Worm (Caenorhabditis elegans) whole organism, L3 larva: ENCODE data around the gene R31.2.

Experiments
- R02D3.7 ChIP-seq: fragments of 150-350 bp; optimal IDR thresholded peaks from 2 replicates; lab custom pipeline; 2014; ENCODE audit warnings: missing biosample characterization, missing genetic modification characterization
- ceh-16 ChIP-seq: sonication (generic microtip); optimal IDR thresholded peaks from 2 replicates; lab custom pipeline; 2017; ENCODE audit warnings: missing biosample characterization, missing genetic modification characterization
- ceh-28 ChIP-seq: fragments of 150-350 bp; optimal IDR thresholded peaks from 2 replicates; lab custom pipeline; 2014; ENCODE audit warnings: missing biosample characterization, missing genetic modification reagents, missing genetic modification characterization
- ceh-82 ChIP-seq: fragments of 150-350 bp; optimal IDR thresholded peaks from 2 replicates; lab custom pipeline; 2014; ENCODE audit warnings: missing biosample characterization, missing genetic modification characterization
- ceh-9 ChIP-seq: sonication (generic microtip); optimal IDR thresholded peaks from 2 replicates; lab custom pipeline; 2018; ENCODE audit warnings: missing biosample characterization, missing genetic modification characterization
- egl-27 ChIP-seq: sonication (generic microtip); optimal IDR thresholded peaks from 4 replicates; lab custom pipeline; 2017; ENCODE audit warnings: missing biosample characterization, missing genetic modification reagents, missing genetic modification characterization
- egl-5 ChIP-seq: fragments of 150-350 bp; optimal IDR thresholded peaks from 2 replicates; lab custom pipeline; 2017; ENCODE audit warnings: missing biosample characterization, missing genetic modification reagents, missing genetic modification characterization, inconsistent platforms
- elt-1 ChIP-seq: fragments of 150-350 bp; optimal IDR thresholded peaks from 2 replicates; lab custom pipeline; 2014; ENCODE audit warnings: missing biosample characterization, missing genetic modification characterization
- elt-2 ChIP-seq: sonication (generic microtip); optimal IDR thresholded peaks from 2 replicates; lab custom pipeline; 2016; ENCODE audit warnings: missing genetic modification reagents, mild to moderate bottlenecking, missing genetic modification characterization, missing compliant biosample characterization
- elt-3 ChIP-seq, 3 experiments: fragments of 150-350 bp in 1 of 3; sonication (generic microtip) in 2 of 3; optimal IDR thresholded peaks; 2 replicates in 2 of 3; 4 replicates in 1 of 3; lab custom pipeline; 2014 to 2017; ENCODE audit warnings: missing biosample characterization in 3 of 3, missing genetic modification characterization in 3 of 3
- eor-1 ChIP-seq, 2 experiments: fragments of 150-350 bp; optimal IDR thresholded peaks; 2 replicates each; lab custom pipeline; 2014 to 2018; ENCODE audit warnings: missing biosample characterization in 2 of 2, missing genetic modification characterization in 2 of 2
- fkh-10 ChIP-seq: sonication (generic microtip); optimal IDR thresholded peaks from 2 replicates; lab custom pipeline; 2017; ENCODE audit warnings: missing biosample characterization, missing genetic modification reagents, missing genetic modification characterization
- fkh-2 ChIP-seq: fragments of 150-350 bp; optimal IDR thresholded peaks from 2 replicates; lab custom pipeline; 2014; ENCODE audit warnings: missing biosample characterization, missing genetic modification reagents, missing genetic modification characterization
- fos-1 ChIP-seq: fragments of 150-350 bp; optimal IDR thresholded peaks from 2 replicates; lab custom pipeline; 2014; ENCODE audit warnings: missing biosample characterization, missing genetic modification characterization
- hmg-11 ChIP-seq: sonication (generic microtip); optimal IDR thresholded peaks from 2 replicates; lab custom pipeline; 2016; ENCODE audit warnings: missing genetic modification characterization, missing compliant biosample characterization
- jun-1 ChIP-seq: fragments of 150-350 bp; optimal IDR thresholded peaks from 2 replicates; lab custom pipeline; 2014; ENCODE audit warnings: missing biosample characterization, missing genetic modification reagents, missing genetic modification characterization
- lin-15B ChIP-seq: fragments of 150-350 bp; optimal IDR thresholded peaks from 2 replicates; lab custom pipeline; 2014; ENCODE audit warnings: missing biosample characterization, missing genetic modification characterization
- lin-39 ChIP-seq: fragments of 150-350 bp; optimal IDR thresholded peaks from 2 replicates; lab custom pipeline; 2018; ENCODE audit warnings: missing biosample characterization, missing genetic modification reagents, missing genetic modification characterization
- lsy-12 ChIP-seq: sonication (generic microtip); optimal IDR thresholded peaks from 2 replicates; lab custom pipeline; 2016; ENCODE audit warnings: mild to moderate bottlenecking, missing genetic modification characterization, missing compliant biosample characterization
- mdl-1 ChIP-seq: fragments of 150-350 bp; optimal IDR thresholded peaks from 2 replicates; lab custom pipeline; 2014; ENCODE audit warnings: missing biosample characterization, missing genetic modification characterization
- mml-1 ChIP-seq: fragments of 150-350 bp; sonication (generic microtip); optimal IDR thresholded peaks from 3 replicates; lab custom pipeline; 2014; ENCODE audit warnings: missing biosample characterization, missing genetic modification characterization
- nfya-1 ChIP-seq: sonication (generic microtip); optimal IDR thresholded peaks from 2 replicates; lab custom pipeline; 2017; ENCODE audit warnings: missing genetic modification characterization, mild to moderate bottlenecking, missing compliant biosample characterization, antibody characterized with exemption, moderate library complexity; ENCODE audit not compliant: insufficient read depth
- nhr-11 ChIP-seq: fragments of 150-350 bp; optimal IDR thresholded peaks from 2 replicates; lab custom pipeline; 2014; ENCODE audit warnings: missing biosample characterization, missing genetic modification characterization
- nhr-12 ChIP-seq: fragments of 150-350 bp; optimal IDR thresholded peaks from 2 replicates; lab custom pipeline; 2014; ENCODE audit warnings: missing biosample characterization, missing genetic modification characterization
- nhr-237 ChIP-seq: fragments of 150-350 bp; optimal IDR thresholded peaks from 2 replicates; lab custom pipeline; 2014; ENCODE audit warnings: missing biosample characterization, missing genetic modification characterization
- nhr-25 ChIP-seq: sonication (generic microtip); optimal IDR thresholded peaks from 2 replicates; lab custom pipeline; 2017; ENCODE audit warnings: missing biosample characterization, missing genetic modification characterization
- nhr-28 ChIP-seq: fragments of 150-350 bp; optimal IDR thresholded peaks from 2 replicates; lab custom pipeline; 2014; ENCODE audit warnings: missing biosample characterization, missing genetic modification characterization
- nhr-67 ChIP-seq: fragments of 150-350 bp; optimal IDR thresholded peaks from 2 replicates; lab custom pipeline; 2014; ENCODE audit warnings: missing biosample characterization, missing genetic modification characterization
- nhr-76 ChIP-seq: fragments of 150-350 bp; sonication (generic microtip); optimal IDR thresholded peaks from 5 replicates; lab custom pipeline; 2014; ENCODE audit warnings: missing biosample characterization, missing genetic modification characterization
- nhr-77 ChIP-seq: fragments of 150-350 bp; optimal IDR thresholded peaks from 2 replicates; lab custom pipeline; 2014; ENCODE audit warnings: missing biosample characterization, missing genetic modification characterization
- pha-4 ChIP-seq: fragments of 150-350 bp; optimal IDR thresholded peaks from 2 replicates; lab custom pipeline; 2014; ENCODE audit warnings: missing biosample characterization, missing genetic modification reagents, missing genetic modification characterization
- pqm-1 ChIP-seq: fragments of 150-350 bp; optimal IDR thresholded peaks from 2 replicates; lab custom pipeline; 2017; ENCODE audit warnings: missing biosample characterization, missing genetic modification characterization, inconsistent platforms
- sea-2 ChIP-seq: fragments of 150-350 bp; sonication (generic microtip); optimal IDR thresholded peaks from 4 replicates; lab custom pipeline; 2014; ENCODE audit warnings: missing biosample characterization, missing genetic modification reagents, missing genetic modification characterization
- snpc-4 ChIP-seq: fragments of 150-350 bp; optimal IDR thresholded peaks from 2 replicates; lab custom pipeline; 2014; ENCODE audit warnings: missing biosample characterization, missing genetic modification characterization
- tbx-2 ChIP-seq: sonication (generic microtip); optimal IDR thresholded peaks from 2 replicates; lab custom pipeline; 2016; ENCODE audit warnings: mild to moderate bottlenecking, missing genetic modification characterization, missing compliant biosample characterization
- unc-39 ChIP-seq: sonication (generic microtip); optimal IDR thresholded peaks from 4 replicates; lab custom pipeline; 2017; ENCODE audit warnings: missing biosample characterization, missing genetic modification characterization
- unc-62 ChIP-seq: fragments of 150-350 bp; sonication (generic microtip); optimal IDR thresholded peaks from 4 replicates; lab custom pipeline; 2014; ENCODE audit warnings: missing biosample characterization, missing genetic modification reagents, missing genetic modification characterization
- zag-1 ChIP-seq: fragments of 150-350 bp; optimal IDR thresholded peaks from 2 replicates; lab custom pipeline; 2014; ENCODE audit warnings: missing biosample characterization, missing genetic modification characterization
- ztf-11 ChIP-seq: fragments of 150-350 bp; optimal IDR thresholded peaks from 2 replicates; lab custom pipeline; 2014; ENCODE audit warnings: missing biosample characterization, missing genetic modification characterization

Gene R31.2

DNA sequence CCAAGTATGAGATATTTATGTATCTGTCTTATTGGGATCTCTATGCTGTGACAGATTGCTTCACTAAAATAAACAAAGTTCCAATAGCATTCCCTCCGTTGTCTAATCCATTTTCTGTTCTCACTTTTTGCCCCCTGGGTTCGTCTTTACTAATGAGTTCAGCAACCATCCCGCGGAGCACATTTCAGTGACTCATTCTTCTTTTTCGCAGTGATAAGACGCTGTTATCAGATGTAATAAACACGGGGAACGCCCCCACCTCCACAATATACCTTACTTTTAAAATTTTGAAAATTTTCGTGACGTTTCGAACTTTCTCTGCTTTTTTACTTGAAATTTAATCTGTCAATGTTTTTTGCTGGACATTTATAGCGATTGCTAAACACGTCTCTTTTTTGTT is 17.2 kb upstream of the R31.2 start:
- TF ChIP-seq jun-1 (no peak), pqm-1 (tag; lab: Kevin White, UChicago) (peak; percentile 72), nhr-12 (no peak), ceh-9 (tag; lab: Kevin White, UChicago) (no peak), hmg-11 (tag; lab: Kevin White, UChicago) (no peak), elt-2 (tag; lab: Kevin White, UChicago) (peak; percentile 84), zag-1 (tag; lab: Kevin White, UChicago) (no peak), lin-39 (tag; lab: Kevin White, UChicago) (no peak), elt-1 (tag; lab: Kevin White, UChicago) (no peak), egl-5 (tag; lab: Kevin White, UChicago) (no peak), mml-1 (tag; lab: Kevin White, UChicago) (no peak), lin-15B (no peak), nhr-237 (tag; lab: Kevin White, UChicago) (no peak), unc-39 (tag; lab: Kevin White, UChicago) (no peak), mdl-1 (tag; lab: Kevin White, UChicago) (no peak), fkh-10 (GFP tag; lab: Kevin White, UChicago) (no peak), eor-1 (tag; optimal IDR thresholded peaks at IDR 0.05; lab: Kevin White, UChicago) (no peak)

DNA sequence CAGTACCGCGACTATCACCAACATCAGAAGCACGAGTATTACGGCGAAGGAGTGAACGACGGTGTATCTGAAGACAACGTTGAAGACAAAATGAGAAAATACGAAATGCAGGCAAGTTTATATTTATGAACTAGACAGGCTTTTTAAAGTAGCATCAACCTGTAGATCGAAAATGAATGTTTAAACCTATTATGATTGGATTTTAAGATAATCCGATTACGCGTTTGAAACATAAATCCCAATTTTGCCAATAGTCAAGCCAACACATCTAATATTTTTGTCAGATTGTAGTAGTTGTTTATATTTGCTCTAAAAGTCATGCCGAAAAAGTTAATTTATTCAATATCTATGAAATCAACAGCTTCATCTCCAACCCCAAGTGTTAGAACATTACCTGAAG is 16.1 kb upstream of the R31.2 start:
- no peak for TF ChIP-seq nhr-28 (tag; lab: Kevin White, UChicago)
- TF ChIP-seq nhr-76 (tag; lab: Kevin White, UChicago) = no peak
- TF ChIP-seq lin-39 (tag; lab: Kevin White, UChicago) = no peak
- TF ChIP-seq nhr-67 = no peak
- no peak for TF ChIP-seq ceh-82 (tag; lab: Kevin White, UChicago)
- TF ChIP-seq lsy-12 (tag; lab: Kevin White, UChicago) = no peak
- TF ChIP-seq unc-62 (GFP tag; lab: Kevin White, UChicago) = no peak
- TF ChIP-seq eor-1 (tag; optimal IDR thresholded peaks at IDR 0.05; lab: Kevin White, UChicago) = no peak
- no peak for TF ChIP-seq egl-27
- no peak for TF ChIP-seq pha-4 (tag; lab: Kevin White, UChicago)
- no peak for TF ChIP-seq elt-2 (tag; lab: Kevin White, UChicago)
- no peak for TF ChIP-seq R02D3.7 (tag; lab: Kevin White, UChicago)
- no peak for TF ChIP-seq hmg-11 (tag; lab: Kevin White, UChicago)
- TF ChIP-seq mdl-1 (tag; lab: Kevin White, UChicago) = no peak
- TF ChIP-seq nhr-25 = no peak
- TF ChIP-seq ztf-11 (tag; lab: Kevin White, UChicago) = no peak
- no peak for TF ChIP-seq mml-1 (tag; lab: Kevin White, UChicago)
- TF ChIP-seq snpc-4 (tag; lab: Kevin White, UChicago) = no peak
- no peak for TF ChIP-seq nhr-11

DNA sequence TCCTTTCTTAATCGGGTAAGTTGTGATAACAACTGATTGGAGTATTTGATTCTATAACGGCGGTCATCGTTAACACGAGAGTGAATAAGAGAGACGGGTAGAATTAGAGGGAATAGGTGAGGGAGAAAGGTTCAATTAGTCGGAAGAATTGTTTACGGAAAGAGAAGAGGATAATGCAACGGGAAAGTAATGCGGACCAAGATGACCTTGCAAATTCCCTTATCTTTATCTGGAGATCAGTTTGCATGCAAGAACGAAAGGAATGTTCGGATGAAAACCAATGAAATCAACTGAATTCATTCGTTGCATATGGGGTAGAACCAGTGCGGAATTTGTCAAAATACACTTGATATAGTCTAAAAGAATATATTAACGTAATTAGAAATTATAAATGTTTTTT is 15.2 kb upstream of the R31.2 start:
- TF ChIP-seq nhr-11 = no peak
- no peak for TF ChIP-seq elt-3 (tag; optimal IDR thresholded peaks at IDR 0.05; lab: Kevin White, UChicago)
- no peak for TF ChIP-seq unc-39 (tag; lab: Kevin White, UChicago)
- TF ChIP-seq nhr-77 (tag; lab: Kevin White, UChicago) = no peak

DNA sequence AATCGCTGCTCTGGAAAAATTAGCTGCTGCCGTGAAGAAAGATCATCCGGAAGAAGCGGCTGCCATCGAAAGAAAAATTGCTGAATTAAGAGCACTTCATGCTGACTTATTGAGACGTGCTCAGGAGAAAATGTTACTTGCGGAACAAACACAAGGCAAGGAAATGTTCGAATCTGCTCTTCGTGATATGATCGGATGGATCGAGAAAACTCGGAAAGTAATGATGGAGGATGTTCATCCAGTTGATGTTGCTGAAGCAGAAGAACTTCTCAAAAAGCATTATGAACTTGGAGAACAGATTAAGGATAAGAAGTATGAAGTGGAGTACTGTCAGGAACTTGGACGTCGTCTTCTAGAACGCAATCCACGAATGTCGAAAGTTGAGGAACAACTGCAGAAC is 11.4 kb upstream of the R31.2 start:
- TF ChIP-seq fos-1 (tag; lab: Kevin White, UChicago) (no peak), ceh-9 (tag; lab: Kevin White, UChicago) (no peak), tbx-2 (tag; lab: Kevin White, UChicago) (no peak), elt-2 (tag; lab: Kevin White, UChicago) (no peak), mdl-1 (tag; lab: Kevin White, UChicago) (no peak), unc-39 (tag; lab: Kevin White, UChicago) (no peak), eor-1 (tag; optimal IDR thresholded peaks at IDR 0.05; lab: Kevin White, UChicago) (no peak), nfya-1 (no peak), sea-2 (no peak), nhr-25 (no peak), hmg-11 (tag; lab: Kevin White, UChicago) (no peak), zag-1 (tag; lab: Kevin White, UChicago) (no peak), ceh-16 (tag; lab: Kevin White, UChicago) (no peak), ceh-28 (tag; lab: Kevin White, UChicago) (no peak), mml-1 (tag; lab: Kevin White, UChicago) (no peak), fkh-2 (tag; lab: Kevin White, UChicago) (no peak), ceh-82 (tag; lab: Kevin White, UChicago) (no peak)
